Fruit fly (Drosophila melanogaster) whole organism, embryonic: Measurements from ENCODE around the gene IKKbeta.

Experiments
- B-H2 ChIP-seq: fragments of 200-800 bp; sonication (Bioruptor generic); optimal IDR thresholded peaks from 2 replicates; lab custom pipeline; 2018; ENCODE audit warnings: missing biosample characterization, mild to moderate bottlenecking, missing genetic modification characterization
- CG11093 ChIP-seq: fragments of 200-800 bp; sonication (Bioruptor generic); IDR thresholded peaks from 3 replicates; pipeline ENCODE4 v1.3.6; 2022; ENCODE audit warnings: missing biosample characterization, missing genetic modification characterization
- CG15479 ChIP-seq: fragments of 200-800 bp; sonication (Bioruptor generic); optimal IDR thresholded peaks from 3 replicates; lab custom pipeline; 2019; ENCODE audit warnings: missing biosample characterization, mild to moderate bottlenecking, missing genetic modification characterization, moderate library complexity
- CG1603 ChIP-seq: fragments of 200-800 bp; sonication (Bioruptor generic); optimal IDR thresholded peaks from 2 replicates; lab custom pipeline; 2019; ENCODE audit warnings: missing biosample characterization, mild to moderate bottlenecking, missing genetic modification characterization, moderate library complexity
- CG18262 ChIP-seq: fragments of 200-800 bp; optimal IDR thresholded peaks from 3 replicates; lab custom pipeline; 2019; ENCODE audit warnings: missing biosample characterization, mild to moderate bottlenecking, missing genetic modification characterization, moderate library complexity
- CG18764 ChIP-seq: fragments of 200-800 bp; sonication (Bioruptor generic); optimal IDR thresholded peaks from 3 replicates; lab custom pipeline; 2016; ENCODE audit warnings: missing biosample characterization, missing genetic modification characterization
- CG2712 ChIP-seq: fragments of 200-800 bp; optimal IDR thresholded peaks from 3 replicates; lab custom pipeline; 2019; ENCODE audit warnings: missing biosample characterization, mild to moderate bottlenecking, missing genetic modification characterization, moderate library complexity
- CG30431 ChIP-seq: fragments of 200-800 bp; sonication (Bioruptor generic); optimal IDR thresholded peaks from 2 replicates; lab custom pipeline; 2017; ENCODE audit warnings: missing biosample characterization, missing genetic modification characterization
- CG31365 ChIP-seq: fragments of 200-800 bp; sonication (Bioruptor generic); optimal IDR thresholded peaks from 2 replicates; lab custom pipeline; 2018; ENCODE audit warnings: missing biosample characterization, mild to moderate bottlenecking, missing genetic modification characterization
- CG32532 ChIP-seq: fragments of 200-800 bp; sonication (Bioruptor generic); IDR thresholded peaks from 2 replicates; pipeline ENCODE4 v1.3.6; 2022; ENCODE audit warnings: missing biosample characterization, missing genetic modification characterization
- CG3281 ChIP-seq: fragments of 200-800 bp; sonication (Bioruptor generic); optimal IDR thresholded peaks from 3 replicates; lab custom pipeline; 2017; ENCODE audit warnings: missing biosample characterization, mild to moderate bottlenecking, missing genetic modification characterization
- CG3726 ChIP-seq: fragments of 200-800 bp; sonication (Bioruptor generic); IDR thresholded peaks from 3 replicates; pipeline ENCODE4, ENCODE4 v1.3.6; 2022; ENCODE audit warnings: missing biosample characterization, missing genetic modification characterization
- CG3995 ChIP-seq: fragments of 200-800 bp; sonication (Bioruptor generic); optimal IDR thresholded peaks from 3 replicates; lab custom pipeline; 2016; ENCODE audit warnings: missing biosample characterization, missing genetic modification characterization
- CG4617 ChIP-seq: fragments of 200-800 bp; sonication (Bioruptor generic); optimal IDR thresholded peaks from 3 replicates; lab custom pipeline; 2016; ENCODE audit warnings: missing biosample characterization, missing genetic modification characterization, borderline replicate concordance
- CG6765 ChIP-seq: fragments of 200-800 bp; sonication (Bioruptor generic); optimal IDR thresholded peaks from 3 replicates; lab custom pipeline; 2017; ENCODE audit warnings: missing biosample characterization, mild to moderate bottlenecking, missing genetic modification characterization
- Dbx ChIP-seq: fragments of 200-800 bp; sonication (Bioruptor generic); IDR thresholded peaks from 3 replicates; pipeline ENCODE4 v1.3.6; 2022; ENCODE audit warnings: missing biosample characterization, missing genetic modification characterization
- Dek ChIP-seq: fragments of 200-800 bp; sonication (Bioruptor generic); optimal IDR thresholded peaks from 3 replicates; lab custom pipeline; 2019; ENCODE audit warnings: missing biosample characterization, mild to moderate bottlenecking, missing genetic modification characterization, moderate library complexity
- Dfd ChIP-seq, 2 experiments: fragments of >200 bp; optimal IDR thresholded peaks; 2 replicates each; lab custom pipeline; 2017; ENCODE audit warnings: missing biosample characterization in 2 of 2, missing genetic modification characterization in 2 of 2
- Dll ChIP-seq: fragments of 200-800 bp; sonication (Bioruptor generic); IDR thresholded peaks from 4 replicates; pipeline ENCODE4 v1.3.6; 2022; ENCODE audit warnings: missing biosample characterization, missing genetic modification characterization; ENCODE audit not compliant: partially characterized antibody
- Fer1 ChIP-seq: fragments of 200-800 bp; sonication (Bioruptor generic); optimal IDR thresholded peaks from 2 replicates; lab custom pipeline; 2017; ENCODE audit warnings: missing biosample characterization, mild to moderate bottlenecking, missing genetic modification characterization
- Hey ChIP-seq: fragments of 200-800 bp; sonication (Bioruptor generic); optimal IDR thresholded peaks from 3 replicates; lab custom pipeline; 2018; ENCODE audit warnings: missing biosample characterization, mild to moderate bottlenecking, missing genetic modification characterization
- Hmr ChIP-seq: fragments of 200-800 bp; sonication (Bioruptor generic); optimal IDR thresholded peaks from 3 replicates; lab custom pipeline; 2017; ENCODE audit warnings: mild to moderate bottlenecking, missing biosample characterization, missing genetic modification reagents, missing genetic modification characterization
- Hr78 ChIP-seq, 2 experiments: fragments of 200-800 bp in 1 of 2; fragments of >200 bp in 1 of 2; sonication (Bioruptor generic) in 1 of 2; optimal IDR thresholded peaks; 2 replicates each; lab custom pipeline; 2017 to 2019; ENCODE audit warnings: missing biosample characterization in 2 of 2, missing genetic modification characterization in 2 of 2, mild to moderate bottlenecking in 1 of 2, moderate library complexity in 1 of 2
- Ptx1 ChIP-seq: fragments of 200-800 bp; sonication (Bioruptor generic); IDR thresholded peaks from 2 replicates; pipeline ENCODE4 v1.3.6; 2022; ENCODE audit warnings: missing biosample characterization, missing genetic modification characterization
- Sin3A ChIP-seq: fragments of >200 bp; optimal IDR thresholded peaks from 2 replicates; lab custom pipeline; 2018
- TFAM ChIP-seq: fragments of 200-800 bp; sonication (Bioruptor generic); optimal IDR thresholded peaks from 2 replicates; lab custom pipeline; 2017; ENCODE audit warnings: missing biosample characterization, missing genetic modification characterization, inconsistent platforms
- YL-1 ChIP-seq: fragments of 200-800 bp; sonication (Bioruptor generic); optimal IDR thresholded peaks from 3 replicates; lab custom pipeline; 2017; ENCODE audit warnings: missing biosample characterization, mild to moderate bottlenecking, missing genetic modification characterization
- ac ChIP-seq: fragments of 200-800 bp; sonication (Bioruptor generic); optimal IDR thresholded peaks from 3 replicates; lab custom pipeline; 2017; ENCODE audit warnings: missing biosample characterization, mild to moderate bottlenecking, missing genetic modification characterization
- al ChIP-seq: fragments of 200-800 bp; sonication (Bioruptor generic); IDR thresholded peaks from 2 replicates; pipeline ENCODE4 v1.3.6; 2022; ENCODE audit warnings: missing biosample characterization, missing genetic modification characterization
- bigmax ChIP-seq: fragments of 200-800 bp; sonication (Bioruptor generic); optimal IDR thresholded peaks from 2 replicates; lab custom pipeline; 2018; ENCODE audit warnings: missing biosample characterization, mild to moderate bottlenecking, missing genetic modification characterization
- bowl ChIP-seq: fragments of 200-800 bp; sonication (Bioruptor generic); IDR thresholded peaks from 2 replicates; pipeline ENCODE4 v1.3.6; 2022; ENCODE audit warnings: missing biosample characterization, missing genetic modification characterization
- cato ChIP-seq: fragments of 200-800 bp; sonication (Bioruptor generic); optimal IDR thresholded peaks from 2 replicates; lab custom pipeline; 2016; ENCODE audit warnings: missing biosample characterization, missing genetic modification characterization, borderline replicate concordance
- chif ChIP-seq, 2 experiments: fragments of 200-800 bp; sonication (Bioruptor generic); optimal IDR thresholded peaks; 3 replicates each; lab custom pipeline; 2016; ENCODE audit warnings: missing biosample characterization in 2 of 2, missing genetic modification characterization in 2 of 2
- chn ChIP-seq: fragments of 200-800 bp; sonication (Bioruptor generic); optimal IDR thresholded peaks from 2 replicates; lab custom pipeline; 2016; ENCODE audit warnings: missing biosample characterization, missing genetic modification characterization
- crol ChIP-seq: fragments of 200-800 bp; sonication (Bioruptor generic); IDR thresholded peaks from 2 replicates; pipeline ENCODE4 v1.3.6; 2022; ENCODE audit warnings: missing biosample characterization, missing genetic modification characterization
- dmrt99B ChIP-seq: fragments of 200-800 bp; sonication (Bioruptor generic); optimal IDR thresholded peaks from 2 replicates; lab custom pipeline; 2018; ENCODE audit warnings: missing biosample characterization, mild to moderate bottlenecking, missing genetic modification characterization, moderate library complexity
- eve ChIP-seq, 2 experiments: fragments of >200 bp; optimal IDR thresholded peaks; 2 replicates each; lab custom pipeline; 2017; ENCODE audit warnings: missing biosample characterization in 2 of 2, missing genetic modification characterization in 2 of 2
- fd64A ChIP-seq: fragments of 200-800 bp; sonication (Bioruptor generic); optimal IDR thresholded peaks from 3 replicates; lab custom pipeline; 2018; ENCODE audit warnings: missing biosample characterization, mild to moderate bottlenecking, missing genetic modification characterization
- grau ChIP-seq: fragments of 200-800 bp; optimal IDR thresholded peaks from 3 replicates; lab custom pipeline; 2019; ENCODE audit warnings: missing biosample characterization, mild to moderate bottlenecking, missing genetic modification characterization, moderate library complexity
- h ChIP-seq: fragments of >200 bp; optimal IDR thresholded peaks from 2 replicates; lab custom pipeline; 2017
- kah ChIP-seq: fragments of 200-800 bp; sonication (Bioruptor generic); optimal IDR thresholded peaks from 2 replicates; lab custom pipeline; 2018; ENCODE audit warnings: missing biosample characterization, mild to moderate bottlenecking, missing genetic modification characterization
- nau ChIP-seq: fragments of 200-800 bp; sonication (Bioruptor generic); optimal IDR thresholded peaks from 3 replicates; lab custom pipeline; 2017; ENCODE audit warnings: missing biosample characterization, mild to moderate bottlenecking, missing genetic modification characterization, missing genetic modification reagents
- org-1 ChIP-seq: fragments of 200-800 bp; sonication (Bioruptor generic); optimal IDR thresholded peaks from 2 replicates; lab custom pipeline; 2017; ENCODE audit warnings: missing biosample characterization, missing genetic modification characterization
- pan ChIP-seq, 4 experiments: fragments of >200 bp in 3 of 4; fragments of 200-800 bp in 1 of 4; sonication (Bioruptor generic) in 1 of 4; optimal IDR thresholded peaks in 3 of 4; IDR thresholded peaks in 1 of 4; 2 replicates each; pipeline versions ENCODE4 v1.3.6 to Lab custom; 2017 to 2022; ENCODE audit warnings: missing biosample characterization in 2 of 4, missing genetic modification characterization in 2 of 4, mixed read lengths in 1 of 4
- ro ChIP-seq: fragments of 200-800 bp; sonication (Bioruptor generic); IDR thresholded peaks from 2 replicates; pipeline ENCODE4 v1.3.6; 2022; ENCODE audit warnings: missing biosample characterization, missing genetic modification characterization
- tna ChIP-seq: fragments of 200-800 bp; sonication (Bioruptor generic); IDR thresholded peaks from 2 replicates; pipeline ENCODE4 v1.3.6; 2022; ENCODE audit warnings: missing biosample characterization, missing genetic modification characterization; ENCODE audit not compliant: partially characterized antibody
- tx ChIP-seq: fragments of 200-800 bp; sonication (Bioruptor generic); optimal IDR thresholded peaks from 2 replicates; lab custom pipeline; 2016; ENCODE audit warnings: missing biosample characterization, missing genetic modification characterization
- usp ChIP-seq: fragments of >200 bp; optimal IDR thresholded peaks from 2 replicates; lab custom pipeline; 2017; ENCODE audit warnings: missing biosample characterization, missing genetic modification characterization
- wek ChIP-seq: fragments of 200-800 bp; sonication (Bioruptor generic); optimal IDR thresholded peaks from 3 replicates; lab custom pipeline; 2018; ENCODE audit warnings: missing biosample characterization, mild to moderate bottlenecking, missing genetic modification characterization, moderate library complexity
- z ChIP-seq: fragments of 200-800 bp; sonication (Bioruptor generic); IDR thresholded peaks from 3 replicates; pipeline ENCODE4 v1.3.6; 2022; ENCODE audit warnings: missing biosample characterization, missing genetic modification characterization

Gene IKKbeta

DNA sequence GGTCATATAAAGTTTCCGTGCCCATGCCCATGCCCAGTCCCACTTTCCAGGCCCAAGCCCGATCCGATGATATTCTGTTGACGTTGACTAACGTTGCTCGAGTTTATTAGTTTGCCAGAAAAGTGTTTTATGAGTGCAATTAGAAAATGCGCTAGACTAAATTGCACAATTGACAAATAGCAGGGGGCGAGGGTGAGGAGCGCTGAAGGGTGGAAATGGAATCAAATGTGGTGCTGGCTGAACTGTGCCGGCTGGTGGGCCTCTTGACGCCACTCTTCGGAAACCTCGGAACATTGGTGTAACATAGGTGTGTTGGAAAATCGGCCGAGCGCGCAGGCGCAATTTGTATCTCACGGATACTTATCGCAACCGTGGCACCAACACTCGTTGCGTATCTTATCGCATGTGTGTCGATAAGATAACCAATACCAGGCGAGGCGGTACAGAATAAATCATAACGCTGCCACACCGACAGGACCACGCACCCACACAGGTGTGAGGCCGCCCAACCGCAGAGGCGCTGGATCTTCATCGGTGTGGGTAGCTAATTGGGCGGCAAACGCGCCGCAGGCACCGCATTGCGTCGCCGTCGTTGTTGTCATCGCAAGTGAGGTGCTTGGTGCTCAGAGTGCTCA, 37.4 kb downstream of the IKKbeta start (continued):
- TF ChIP-seq pan (optimal IDR thresholded peaks at IDR 0.05; lab: Kevin White, UChicago) (no peak), pan (GFP tag; optimal IDR thresholded peaks at IDR 0.05 in 1 of 2, IDR thresholded peaks at IDR 0.05 in 1 of 2) (no peak), chn (GFP tag; lab: Kevin White, UChicago) (no peak), CG31365 (tag; lab: Kevin White, UChicago) (peak; percentile 5), CG3995 (GFP tag; lab: Kevin White, UChicago) (no peak), Sin3A (no peak), tx (GFP tag; lab: Kevin White, UChicago) (no peak), CG3281 (GFP tag; lab: Kevin White, UChicago) (peak; percentile 29), Dbx (GFP tag; lab: Robert Waterston, UW) (peak; percentile 21; the same call in 1 of the 3 replicates), CG6765 (GFP tag; lab: Kevin White, UChicago) (no peak), tna (GFP tag; lab: Robert Waterston, UW) (no peak), CG30431 (GFP tag; lab: Kevin White, UChicago) (no peak), eve (GFP tag; optimal IDR thresholded peaks at IDR 0.05; lab: Kevin White, UChicago) (no peak), Ptx1 (GFP tag; lab: Robert Waterston, UW) (no peak), CG1603 (tag; lab: Kevin White, UChicago) (peak; percentile 30), Fer1 (GFP tag; lab: Kevin White, UChicago) (peak; percentile 47), fd64A (GFP tag; lab: Kevin White, UChicago) (peak; percentile 34), Hr78 (GFP tag; optimal IDR thresholded peaks at IDR 0.05; lab: Kevin White, UChicago) (peak in 1 of 2 experiments; percentile 67), CG32532 (GFP tag; lab: Robert Waterston, UW) (peak; percentile 13; the same call in 1 of the 2 replicates), Dfd (GFP tag; optimal IDR thresholded peaks at IDR 0.05; lab: Kevin White, UChicago) (no peak), CG18764 (GFP tag; lab: Kevin White, UChicago) (no peak), usp (GFP tag; lab: Kevin White, UChicago) (no peak), bowl (GFP tag; lab: Robert Waterston, UW) (no peak), Dll (GFP tag; lab: Robert Waterston, UW) (0 out of 4 replicates have a peak, but pooled peaks have one; percentile 25), Hey (peak; percentile 63), nau (GFP tag; lab: Kevin White, UChicago) (no peak), wek (GFP tag; lab: Kevin White, UChicago) (peak; percentile 39), cato (GFP tag; lab: Kevin White, UChicago) (no peak), kah (GFP tag; lab: Kevin White, UChicago) (peak; percentile 39), org-1 (GFP tag; lab: Kevin White, UChicago) (no peak), CG18262 (tag; lab: Kevin White, UChicago) (peak; percentile 0), ro (no peak), TFAM (GFP tag; lab: Kevin White, UChicago) (no peak), al (GFP tag; lab: Robert Waterston, UW) (no peak), bigmax (no peak), z (GFP tag; lab: Robert Waterston, UW) (no peak), CG2712 (tag; lab: Kevin White, UChicago) (no peak), CG11093 (GFP tag; lab: Robert Waterston, UW) (no peak), Hmr (GFP tag; lab: Kevin White, UChicago) (peak; percentile 20), YL-1 (no peak), grau (tag; lab: Kevin White, UChicago) (no peak), h (lab: Kevin White, UChicago) (no peak), CG3726 (GFP tag; lab: Robert Waterston, UW) (no peak), crol (GFP tag; lab: Robert Waterston, UW) (peak; percentile 73), CG15479 (GFP tag; lab: Kevin White, UChicago) (peak; percentile 94), Dek (no peak), dmrt99B (tag; lab: Kevin White, UChicago) (peak; percentile 35), CG4617 (GFP tag; lab: Kevin White, UChicago) (no peak), chif (GFP tag; optimal IDR thresholded peaks at IDR 0.05; lab: Kevin White, UChicago) (no peak), B-H2 (GFP tag; lab: Kevin White, UChicago) (no peak), ac (GFP tag; lab: Kevin White, UChicago) (no peak)
